Worm (Caenorhabditis elegans) whole organism, midembryonic: ENCODE results near the gene F10D7.11.

ENCODE experiments used
- cog-1 ChIP-seq: sonication (generic microtip); optimal IDR thresholded peaks from 2 replicates; lab custom pipeline; 2016; ENCODE audit warnings: missing genetic modification characterization, missing compliant biosample characterization
- flt-1 ChIP-seq: fragments of 200-800 bp; sonication (Bioruptor generic); IDR thresholded peaks from 2 replicates; pipeline ENCODE4 v1.3.6; 2022; ENCODE audit warnings: missing genetic modification characterization, missing compliant biosample characterization
- klf-2 ChIP-seq: fragments of 200-800 bp; sonication (Bioruptor generic); conservative IDR thresholded peaks from 2 replicates; pipeline ENCODE4 v1.3.6; 2022; ENCODE audit warnings: missing genetic modification reagents, missing genetic modification characterization, missing compliant biosample characterization
- med-1 ChIP-seq: sonication (generic microtip); optimal IDR thresholded peaks from 2 replicates; lab custom pipeline; 2017; ENCODE audit warnings: missing genetic modification characterization, mild to moderate bottlenecking, missing compliant biosample characterization, antibody characterized with exemption, missing genetic modification reagents; ENCODE audit not compliant: insufficient read depth
- ref-1 ChIP-seq: fragments of 200-800 bp; sonication (Bioruptor generic); conservative IDR thresholded peaks from 2 replicates; pipeline ENCODE4 v1.3.6; 2022; ENCODE audit warnings: missing genetic modification reagents, missing genetic modification characterization, missing compliant biosample characterization
- tab-1 ChIP-seq: fragments of 200-800 bp; sonication (Bioruptor generic); IDR thresholded peaks from 2 replicates; pipeline ENCODE4 v1.3.6; 2022; ENCODE audit warnings: missing genetic modification characterization, missing compliant biosample characterization

- TF ChIP-seq ref-1 (no peak), cog-1 (tag; lab: Kevin White, UChicago) (no peak), med-1 (GFP tag; lab: Kevin White, UChicago) (no peak), klf-2 (no peak), tab-1 (no peak), flt-1 (GFP tag; lab: Robert Waterston, UW) (no peak)
These were observed 13.2 kb downstream of the F10D7.11 start for ce11 chrX:17375877-17376276.
